Worm (Caenorhabditis elegans) whole organism, young adult: ENCODE results near the gene cnnm-3.

Source experiments
- C06A6.2 ChIP-seq: fragments of 200-800 bp; sonication (Bioruptor generic); conservative IDR thresholded peaks from 2 replicates; pipeline ENCODE4 v1.3.6; 2022; ENCODE audit warnings: missing genetic modification characterization, missing compliant biosample characterization
- F39B2.1 ChIP-seq: fragments of 200-800 bp; sonication (Bioruptor generic); IDR thresholded peaks from 2 replicates; pipeline ENCODE4 v1.3.6; 2022; ENCODE audit warnings: missing genetic modification reagents, missing genetic modification characterization, missing compliant biosample characterization
- F52B5.7 ChIP-seq: sonication (generic microtip); optimal IDR thresholded peaks from 2 replicates; lab custom pipeline; 2016; ENCODE audit warnings: mild to moderate bottlenecking, missing genetic modification characterization, missing compliant biosample characterization
- F55B11.4 ChIP-seq: sonication (generic microtip); optimal IDR thresholded peaks from 2 replicates; lab custom pipeline; 2016; ENCODE audit warnings: missing compliant biosample characterization, missing genetic modification characterization, borderline replicate concordance; ENCODE audit not compliant: insufficient read depth
- K11D2.4 ChIP-seq: fragments of 200-800 bp; sonication (Bioruptor generic); IDR thresholded peaks from 2 replicates; pipeline ENCODE4 v1.3.6; 2022; ENCODE audit warnings: missing genetic modification reagents, missing genetic modification characterization, missing compliant biosample characterization
- K12H6.12 ChIP-seq: fragments of 200-800 bp; sonication (Bioruptor generic); optimal IDR thresholded peaks from 2 replicates; lab custom pipeline; 2018; ENCODE audit warnings: mild to moderate bottlenecking, missing genetic modification characterization, missing compliant biosample characterization
- T07F8.4 ChIP-seq: sonication (generic microtip); optimal IDR thresholded peaks from 2 replicates; lab custom pipeline; 2016; ENCODE audit warnings: mild to moderate bottlenecking, missing genetic modification characterization, moderate library complexity, missing compliant biosample characterization
- T26A5.8 ChIP-seq: sonication (generic microtip); optimal IDR thresholded peaks from 2 replicates; lab custom pipeline; 2016; ENCODE audit warnings: missing genetic modification characterization, missing compliant biosample characterization
- Y53F4B.3 ChIP-seq: fragments of 200-800 bp; sonication (Bioruptor generic); IDR thresholded peaks from 2 replicates; pipeline ENCODE4 v1.3.6; 2022; ENCODE audit warnings: missing genetic modification reagents, missing genetic modification characterization, missing compliant biosample characterization
- Y79H2A.3 ChIP-seq: fragments of 200-800 bp; sonication (Bioruptor generic); conservative IDR thresholded peaks from 2 replicates; pipeline ENCODE4 v1.3.6; 2022; ENCODE audit warnings: missing genetic modification reagents, missing genetic modification characterization, missing compliant biosample characterization
- akir-1 ChIP-seq: fragments of 200-800 bp; sonication (Bioruptor generic); optimal IDR thresholded peaks from 2 replicates; lab custom pipeline; 2018; ENCODE audit warnings: mild to moderate bottlenecking, missing genetic modification characterization, moderate library complexity, missing compliant biosample characterization
- ama-1 ChIP-seq, 3 experiments: fragments of 150-350 bp in 1 of 3; sonication (generic microtip) in 2 of 3; optimal IDR thresholded peaks; 2 replicates each; lab custom pipeline; 2014 to 2018; ENCODE audit warnings: missing biosample characterization in 2 of 3, missing genetic modification characterization in 2 of 3, missing genetic modification reagents in 2 of 3
- atf-7 ChIP-seq: sonication (generic microtip); optimal IDR thresholded peaks from 2 replicates; lab custom pipeline; 2017; ENCODE audit warnings: mild to moderate bottlenecking, missing genetic modification characterization, missing compliant biosample characterization
- athp-1 ChIP-seq: sonication (generic microtip); optimal IDR thresholded peaks from 2 replicates; lab custom pipeline; 2017; ENCODE audit warnings: mild to moderate bottlenecking, missing genetic modification characterization, missing compliant biosample characterization
- attf-3 ChIP-seq: fragments of 200-800 bp; sonication (Bioruptor generic); conservative IDR thresholded peaks from 2 replicates; pipeline ENCODE4 v1.3.6; 2022; ENCODE audit warnings: missing genetic modification reagents, missing genetic modification characterization, missing compliant biosample characterization
- attf-5 ChIP-seq: fragments of 200-800 bp; sonication (Bioruptor generic); optimal IDR thresholded peaks from 2 replicates; lab custom pipeline; 2018; ENCODE audit warnings: mild to moderate bottlenecking, missing genetic modification characterization, missing compliant biosample characterization
- cebp-1 ChIP-seq, 2 experiments: fragments of 200-800 bp in 1 of 2; sonication (Bioruptor generic) in 1 of 2; sonication (generic microtip) in 1 of 2; IDR thresholded peaks in 1 of 2; optimal IDR thresholded peaks in 1 of 2; 2 replicates each; pipeline versions ENCODE4 v1.3.6 to Lab custom; 2017 to 2022; ENCODE audit warnings: missing compliant biosample characterization in 2 of 2, missing genetic modification characterization in 2 of 2, mild to moderate bottlenecking in 1 of 2, missing genetic modification reagents in 1 of 2, moderate library complexity in 1 of 2
- ceh-58 ChIP-seq: fragments of 200-800 bp; sonication (Bioruptor generic); IDR thresholded peaks from 2 replicates; pipeline ENCODE4 v1.3.6; 2022; ENCODE audit warnings: missing genetic modification characterization, missing compliant biosample characterization
- ceh-79 ChIP-seq: sonication (generic microtip); optimal IDR thresholded peaks from 2 replicates; lab custom pipeline; 2017; ENCODE audit warnings: mild to moderate bottlenecking, missing genetic modification characterization, missing compliant biosample characterization
- die-1 ChIP-seq: sonication (generic microtip); optimal IDR thresholded peaks from 2 replicates; lab custom pipeline; 2016; ENCODE audit warnings: missing genotype, mild to moderate bottlenecking, missing genetic modification characterization, missing compliant biosample characterization
- dox-1 ChIP-seq: fragments of 200-800 bp; sonication (Bioruptor generic); IDR thresholded peaks from 2 replicates; pipeline ENCODE4 v1.3.6; 2022; ENCODE audit warnings: missing genetic modification reagents, missing genetic modification characterization, missing compliant biosample characterization
- dpl-1 ChIP-seq: fragments of 150-350 bp; optimal IDR thresholded peaks from 2 replicates; lab custom pipeline; 2014; ENCODE audit warnings: missing biosample characterization, missing genetic modification reagents, missing genetic modification characterization
- egl-18 ChIP-seq: fragments of 200-800 bp; sonication (Bioruptor generic); IDR thresholded peaks from 2 replicates; pipeline ENCODE4 v1.3.6; 2022; ENCODE audit warnings: missing genetic modification reagents, missing genetic modification characterization, missing compliant biosample characterization
- egrh-3 ChIP-seq: fragments of 200-800 bp; sonication (Bioruptor generic); IDR thresholded peaks from 2 replicates; pipeline ENCODE4 v1.3.6; 2022; ENCODE audit warnings: missing genetic modification reagents, missing genetic modification characterization, missing compliant biosample characterization
- fkh-3 ChIP-seq: sonication (generic microtip); optimal IDR thresholded peaks from 2 replicates; lab custom pipeline; 2016; ENCODE audit warnings: mild to moderate bottlenecking, missing genetic modification characterization, missing compliant biosample characterization
- gei-17 ChIP-seq: fragments of 200-800 bp; sonication (Bioruptor generic); optimal IDR thresholded peaks from 2 replicates; lab custom pipeline; 2018; ENCODE audit warnings: mild to moderate bottlenecking, missing genetic modification characterization, missing compliant biosample characterization
- him-1 ChIP-seq: sonication (generic microtip); optimal IDR thresholded peaks from 2 replicates; lab custom pipeline; 2016; ENCODE audit warnings: missing genotype, missing genetic modification reagents, missing genetic modification characterization, missing compliant biosample characterization
- hsf-1 ChIP-seq: fragments of 200-800 bp; sonication (Bioruptor generic); IDR thresholded peaks from 2 replicates; pipeline ENCODE4 v1.3.6; 2022; ENCODE audit warnings: missing genetic modification reagents, missing genetic modification characterization, missing compliant biosample characterization
- lin-54 ChIP-seq: fragments of 200-800 bp; sonication (Bioruptor generic); optimal IDR thresholded peaks from 2 replicates; lab custom pipeline; 2018; ENCODE audit warnings: mild to moderate bottlenecking, missing genetic modification characterization, missing compliant biosample characterization
- madf-10 ChIP-seq: sonication (generic microtip); optimal IDR thresholded peaks from 2 replicates; lab custom pipeline; 2016; ENCODE audit warnings: mild to moderate bottlenecking, missing genetic modification characterization, missing compliant biosample characterization
- madf-6 ChIP-seq: fragments of 200-800 bp; sonication (Bioruptor generic); IDR thresholded peaks from 2 replicates; pipeline ENCODE4 v1.3.6; 2022; ENCODE audit warnings: missing genetic modification reagents, missing genetic modification characterization, missing compliant biosample characterization
- mcd-1 ChIP-seq: fragments of 200-800 bp; sonication (Bioruptor generic); IDR thresholded peaks from 2 replicates; pipeline ENCODE4 v1.3.6; 2022; ENCODE audit warnings: missing genetic modification reagents, missing genetic modification characterization, missing compliant biosample characterization
- mes-4 ChIP-seq: sonication (generic microtip); optimal IDR thresholded peaks from 2 replicates; lab custom pipeline; 2016; ENCODE audit warnings: missing genotype, missing genetic modification characterization, missing compliant biosample characterization
- nfya-1 ChIP-seq: sonication (generic microtip); optimal IDR thresholded peaks from 2 replicates; lab custom pipeline; 2017; ENCODE audit warnings: antibody characterized with exemption, missing compliant biosample characterization, missing genetic modification characterization, borderline replicate concordance; ENCODE audit not compliant: insufficient read depth
- nfya-2 ChIP-seq: fragments of 200-800 bp; sonication (Bioruptor generic); IDR thresholded peaks from 2 replicates; pipeline ENCODE4 v1.3.6; 2022; ENCODE audit warnings: missing genetic modification reagents, missing genetic modification characterization, missing compliant biosample characterization
- nhr-179 ChIP-seq: sonication (generic microtip); optimal IDR thresholded peaks from 2 replicates; lab custom pipeline; 2016; ENCODE audit warnings: mild to moderate bottlenecking, missing genetic modification characterization, missing compliant biosample characterization
- pha-4 ChIP-seq: fragments of 150-350 bp; sonication (generic microtip); optimal IDR thresholded peaks from 2 replicates; lab custom pipeline; 2014; ENCODE audit warnings: missing biosample characterization, missing genetic modification reagents, missing genetic modification characterization
- sea-2 ChIP-seq: fragments of 200-800 bp; sonication (Bioruptor generic); IDR thresholded peaks from 2 replicates; pipeline ENCODE4 v1.3.6; 2022; ENCODE audit warnings: missing genetic modification characterization, missing compliant biosample characterization
- snpc-1.1 ChIP-seq: sonication (generic microtip); optimal IDR thresholded peaks from 2 replicates; lab custom pipeline; 2017; ENCODE audit warnings: missing genetic modification characterization, mild to moderate bottlenecking, missing compliant biosample characterization, antibody characterized with exemption, moderate library complexity, missing genotype, missing genetic modification reagents; ENCODE audit not compliant: insufficient read depth
- snpc-1.3 ChIP-seq: sonication (generic microtip); optimal IDR thresholded peaks from 2 replicates; lab custom pipeline; 2017; ENCODE audit warnings: missing genetic modification characterization, mild to moderate bottlenecking, missing compliant biosample characterization, antibody characterized with exemption, moderate library complexity, missing genotype, missing genetic modification reagents; ENCODE audit not compliant: insufficient read depth
- tbx-9 ChIP-seq: sonication (generic microtip); optimal IDR thresholded peaks from 2 replicates; lab custom pipeline; 2016; ENCODE audit warnings: borderline replicate concordance, missing genetic modification characterization, inconsistent platforms, missing compliant biosample characterization
- tlf-1 ChIP-seq: fragments of 200-800 bp; sonication (Bioruptor generic); optimal IDR thresholded peaks from 2 replicates; lab custom pipeline; 2018; ENCODE audit warnings: mild to moderate bottlenecking, missing genetic modification characterization, missing compliant biosample characterization
- unc-62 ChIP-seq: fragments of 150-350 bp; optimal IDR thresholded peaks from 2 replicates; lab custom pipeline; 2014; ENCODE audit warnings: missing biosample characterization, missing genetic modification reagents, missing genetic modification characterization
- zfh-2 ChIP-seq: fragments of 200-800 bp; sonication (Bioruptor generic); conservative IDR thresholded peaks from 2 replicates; pipeline ENCODE4 v1.3.6; 2022; ENCODE audit warnings: missing genetic modification reagents, missing genetic modification characterization, missing compliant biosample characterization
- ztf-18 ChIP-seq: sonication (generic microtip); optimal IDR thresholded peaks from 2 replicates; lab custom pipeline; 2016; ENCODE audit warnings: missing genotype, mild to moderate bottlenecking, missing genetic modification characterization, missing compliant biosample characterization
- ztf-22 ChIP-seq: fragments of 200-800 bp; sonication (Bioruptor generic); optimal IDR thresholded peaks from 2 replicates; lab custom pipeline; 2018; ENCODE audit warnings: mild to moderate bottlenecking, missing genetic modification characterization, moderate library complexity, missing compliant biosample characterization
- ztf-25 ChIP-seq: fragments of 200-800 bp; sonication (Bioruptor generic); IDR thresholded peaks from 2 replicates; pipeline ENCODE4 v1.3.6; 2022; ENCODE audit warnings: missing genetic modification reagents, missing genetic modification characterization, missing compliant biosample characterization
- ztf-26 ChIP-seq: sonication (generic microtip); optimal IDR thresholded peaks from 2 replicates; lab custom pipeline; 2017; ENCODE audit warnings: missing genetic modification characterization, missing compliant biosample characterization

The cnnm-3 gene

DNA sequence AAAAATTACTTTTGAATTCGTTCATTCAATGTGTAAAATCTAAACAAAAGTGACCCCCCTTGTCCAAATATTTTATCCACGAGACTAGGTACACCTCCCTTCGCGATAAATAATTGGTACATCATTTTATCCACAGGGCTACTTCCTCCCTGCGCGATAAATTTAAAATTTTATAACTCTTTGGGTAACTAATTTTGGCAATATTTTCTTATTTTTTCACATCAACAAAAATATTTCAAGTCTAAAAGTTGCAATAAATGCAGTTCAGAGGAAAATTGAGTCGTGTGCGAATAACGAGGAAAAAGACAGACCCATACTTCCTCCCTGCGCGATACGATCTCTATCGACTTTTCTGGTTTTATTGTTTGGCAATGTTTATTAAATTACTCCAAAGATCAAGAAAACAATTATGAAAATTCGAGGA, 48.7 kb downstream of the cnnm-3 start (continued):
- TF ChIP-seq fkh-3 (tag; lab: Kevin White, UChicago) (no peak), tbx-9 (tag; lab: Kevin White, UChicago) (no peak), hsf-1 (no peak), akir-1 (peak; percentile 68), attf-3 (GFP tag; lab: Robert Waterston, UW) (no peak), die-1 (tag; lab: Kevin White, UChicago) (peak; percentile 55), T07F8.4 (tag; lab: Kevin White, UChicago) (peak; percentile 92), atf-7 (tag; lab: Kevin White, UChicago) (peak; percentile 97), ztf-22 (GFP tag; lab: Kevin White, UChicago) (peak; percentile 75), K12H6.12 (peak; percentile 97), Y79H2A.3 (no peak), snpc-1.1 (tag; lab: Kevin White, UChicago) (peak; percentile 34), snpc-1.3 (tag; lab: Kevin White, UChicago) (peak; percentile 73), unc-62 (GFP tag; lab: Kevin White, UChicago) (no peak), dpl-1 (GFP tag; lab: Kevin White, UChicago) (no peak), zfh-2 (no peak), mcd-1 (peak; percentile 85), ztf-26 (peak; percentile 99), F52B5.7 (tag; lab: Kevin White, UChicago) (peak; percentile 82), sea-2 (GFP tag; lab: Robert Waterston, UW) (peak; percentile 85), dox-1 (GFP tag; lab: Robert Waterston, UW) (peak; percentile 98), madf-10 (peak; percentile 96), egrh-3 (peak; percentile 25; the same call in 1 of the 2 replicates), C06A6.2 (GFP tag; lab: Robert Waterston, UW) (peak; percentile 96), nhr-179 (tag; lab: Kevin White, UChicago) (peak; percentile 75), ztf-18 (peak; percentile 70), nfya-1 (tag; lab: Kevin White, UChicago) (no peak), cebp-1 (GFP tag; IDR thresholded peaks at IDR 0.05; lab: Robert Waterston, UW) (peak; percentile 64; the same call in 1 of the 2 replicates), cebp-1 (tag; optimal IDR thresholded peaks at IDR 0.05; lab: Kevin White, UChicago) (peak; percentile 97), him-1 (tag; lab: Kevin White, UChicago) (peak; percentile 10), madf-6 (GFP tag; lab: Robert Waterston, UW) (no peak), ama-1 (optimal IDR thresholded peaks at IDR 0.05; lab: Kevin White, UChicago) (no peak), ama-1 (GFP tag; optimal IDR thresholded peaks at IDR 0.05; lab: Kevin White, UChicago) (peak in 1 of 2 experiments; percentile 41), ceh-58 (GFP tag; lab: Robert Waterston, UW) (0 out of 2 replicates have a peak, but pooled peaks have one; percentile 75), ceh-79 (peak; percentile 87), F39B2.1 (GFP tag; lab: Robert Waterston, UW) (no peak), Y53F4B.3 (GFP tag; lab: Robert Waterston, UW) (no peak), mes-4 (tag; lab: Kevin White, UChicago) (no peak), lin-54 (peak; percentile 92), ztf-25 (GFP tag; lab: Robert Waterston, UW) (no peak), pha-4 (tag; lab: Kevin White, UChicago) (peak; percentile 46), gei-17 (GFP tag; lab: Kevin White, UChicago) (peak; percentile 97), athp-1 (tag; lab: Kevin White, UChicago) (no peak), egl-18 (GFP tag; lab: Robert Waterston, UW) (peak; percentile 97), K11D2.4 (GFP tag; lab: Robert Waterston, UW) (peak; percentile 99), F55B11.4 (tag; lab: Kevin White, UChicago) (no peak), tlf-1 (GFP tag; lab: Kevin White, UChicago) (peak; percentile 99), nfya-2 (GFP tag; lab: Robert Waterston, UW) (no peak), attf-5 (GFP tag; lab: Kevin White, UChicago) (peak; percentile 35), T26A5.8 (tag; lab: Kevin White, UChicago) (no peak)
